Worm (Caenorhabditis elegans): Measurements from ENCODE around the gene F31E8.4.

ce11 chrII:6808539-6808938 lies 8.6 kb upstream of the F31E8.4 start:
- TF ChIP-seq flt-1 (GFP tag; IDR thresholded peaks at IDR 0.05): 0 out of 2 replicates have a peak, but pooled peaks have one; percentile 18
- TF ChIP-seq klf-2 (GFP tag; conservative IDR thresholded peaks at IDR 0.05): no peak
- TF ChIP-seq cog-1 (tag; optimal IDR thresholded peaks at IDR 0.05): no peak

Data from whole organism, midembryonic.